Worm (Caenorhabditis elegans) whole organism, dauer: Measurements from ENCODE around the gene daf-2.

Experiments used
- unc-62 ChIP-seq: sonication (generic microtip); optimal IDR thresholded peaks from 2 replicates; lab custom pipeline; 2017; ENCODE audit warnings: missing biosample characterization, missing genetic modification reagents, missing genetic modification characterization

Gene daf-2

DNA sequence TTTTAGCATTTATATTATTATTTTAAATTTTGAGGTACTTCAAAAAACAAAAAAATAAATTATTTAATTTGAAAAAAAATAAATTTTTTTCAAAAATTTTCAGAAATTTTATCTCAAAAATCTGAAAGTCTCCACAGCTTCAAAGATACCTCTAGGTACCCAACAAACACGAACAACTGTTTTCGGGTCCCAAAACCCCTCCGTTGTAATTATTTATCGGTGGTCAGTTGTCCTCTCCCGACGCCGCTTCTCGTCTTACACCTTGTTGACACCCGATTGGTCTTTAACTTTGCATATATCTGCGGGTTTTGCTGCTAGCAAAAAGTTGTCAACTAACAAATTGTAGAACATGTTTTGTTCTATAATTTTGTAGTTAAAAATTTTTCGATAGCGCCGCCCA is 64.5 kb downstream of the daf-2 start:
- TF ChIP-seq unc-62 (GFP tag; lab: Kevin White, UChicago) = no peak

DNA sequence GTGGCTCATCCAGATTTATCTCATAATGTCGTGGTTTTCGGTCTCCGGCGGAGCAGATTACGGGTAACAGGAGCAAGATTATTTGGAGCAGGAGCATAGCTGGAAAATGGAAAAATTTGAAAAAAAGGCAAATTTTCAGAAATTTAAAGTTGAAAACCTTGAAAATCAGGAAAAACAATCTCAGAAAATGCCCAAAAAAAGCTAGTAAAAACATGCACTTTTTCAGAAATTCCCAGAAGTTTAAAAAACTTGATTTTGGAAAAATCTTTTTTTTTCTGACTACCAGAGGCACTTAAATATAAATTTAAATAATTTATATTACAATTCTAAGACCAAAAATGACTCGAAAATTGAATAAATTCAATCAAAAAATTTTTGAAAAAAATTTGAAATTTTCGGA is 65.0 kb downstream of the daf-2 start, which contains the start of gene Y55D5A.3:
Gene Y55D5A.3, minus strand, starts transcription at position 101 of the 400 bp plus-strand sequence.
- TF ChIP-seq unc-62 (GFP tag; lab: Kevin White, UChicago) = no peak

DNA sequence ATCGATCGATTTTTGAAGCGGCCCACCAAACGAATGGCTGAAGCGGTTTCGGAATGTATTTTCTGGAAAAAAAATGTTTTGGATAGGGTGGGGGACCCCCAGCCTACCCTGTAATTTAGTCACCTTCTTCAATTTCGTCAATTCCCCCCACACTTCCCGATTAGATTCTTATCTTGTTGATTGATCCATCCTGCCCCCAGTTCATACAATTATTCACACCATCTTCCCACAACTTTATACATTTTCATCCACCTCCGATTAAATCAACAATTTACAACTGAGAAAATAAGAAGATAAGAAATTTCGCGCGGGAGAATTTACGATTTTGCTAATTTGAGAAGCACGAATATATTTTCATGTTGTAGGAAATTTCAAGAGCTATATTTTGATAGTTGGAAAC is 67.7 kb downstream of the daf-2 start:
- no peak for TF ChIP-seq unc-62 (GFP tag; lab: Kevin White, UChicago)

DNA sequence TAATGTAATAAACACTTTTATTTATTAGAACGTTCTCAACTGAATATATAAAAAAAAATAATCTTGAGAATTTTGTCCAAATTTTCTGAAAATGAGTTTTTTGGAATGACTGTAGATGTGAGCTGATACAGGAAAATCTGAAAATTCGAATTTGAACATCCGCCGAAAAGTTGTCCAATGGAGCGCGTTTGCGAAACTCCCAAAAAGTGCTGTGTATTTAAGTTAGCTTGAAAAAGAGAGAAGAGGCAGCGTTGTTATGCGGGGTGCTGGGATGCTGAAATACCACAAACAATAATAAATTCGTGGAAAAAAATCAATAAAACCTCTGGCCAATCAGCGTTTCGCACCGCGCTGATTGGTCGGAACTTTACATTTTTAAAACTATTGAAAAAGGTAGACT is 70.4 kb downstream of the daf-2 start:
- TF ChIP-seq unc-62 (GFP tag; lab: Kevin White, UChicago) = no peak

DNA sequence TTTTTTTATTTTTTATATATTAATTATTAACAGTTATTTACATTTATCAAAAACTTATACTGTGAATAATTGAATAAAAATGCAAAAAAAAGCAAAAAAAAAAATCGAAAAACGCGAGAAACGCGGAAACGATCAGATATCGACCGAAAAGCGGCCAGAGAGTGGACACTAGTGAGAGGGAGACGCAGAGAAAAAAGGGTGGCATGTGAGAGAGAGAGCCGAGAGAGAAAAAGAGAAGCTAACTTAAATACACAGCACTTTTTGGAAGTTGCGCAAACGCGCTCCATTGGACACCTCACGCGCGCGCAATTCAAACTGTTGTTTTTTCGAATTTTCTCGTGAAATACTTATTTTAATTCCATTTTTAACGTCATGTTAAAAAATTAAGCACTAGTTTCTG is 74.2 kb downstream of the daf-2 start:
- no peak for TF ChIP-seq unc-62 (GFP tag; lab: Kevin White, UChicago)

DNA sequence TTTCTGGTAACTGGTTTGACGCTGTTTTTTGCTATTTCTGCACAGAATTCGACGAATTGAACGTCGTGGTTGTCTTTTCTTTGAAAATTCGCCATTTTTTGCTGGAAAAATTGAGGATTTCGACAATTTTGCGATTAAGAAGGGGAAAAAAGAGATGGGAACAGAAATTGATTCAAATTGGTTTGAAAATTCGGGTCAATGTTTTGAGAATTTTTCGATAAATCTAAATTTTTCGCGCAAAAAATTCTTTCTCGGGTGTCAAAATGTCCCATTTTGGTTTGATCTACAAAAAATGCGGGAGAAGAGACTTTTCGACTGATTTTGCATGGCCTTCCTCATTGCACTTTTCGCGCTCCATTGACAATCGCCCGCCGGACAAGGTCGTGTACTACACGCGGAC is 75.1 kb downstream of the daf-2 start, which contains the start of gene H05C05.2:
Gene H05C05.2, minus strand, starts transcription at position 101 of the 400 bp plus-strand sequence.
- TF ChIP-seq unc-62 (GFP tag; lab: Kevin White, UChicago) = no peak

DNA sequence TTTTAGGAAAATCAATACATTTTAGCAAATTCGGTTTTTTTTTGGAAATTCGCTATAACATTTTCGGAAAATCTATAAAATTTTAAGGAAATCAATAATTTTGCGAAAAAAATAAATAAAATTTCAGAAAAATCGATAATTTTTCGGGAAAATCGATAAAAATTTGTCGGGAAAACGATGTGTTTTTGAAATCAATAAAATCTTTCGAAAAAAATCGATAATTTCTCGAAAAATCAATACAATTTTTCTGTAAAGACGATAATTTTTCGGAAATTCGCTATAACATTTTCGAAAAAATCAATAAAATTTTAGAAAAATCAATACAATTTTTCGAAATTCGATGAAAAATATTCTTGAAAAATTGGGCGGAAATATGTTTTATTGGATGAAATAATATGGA is 78.8 kb downstream of the daf-2 start:
- no peak for TF ChIP-seq unc-62 (GFP tag; lab: Kevin White, UChicago)

DNA sequence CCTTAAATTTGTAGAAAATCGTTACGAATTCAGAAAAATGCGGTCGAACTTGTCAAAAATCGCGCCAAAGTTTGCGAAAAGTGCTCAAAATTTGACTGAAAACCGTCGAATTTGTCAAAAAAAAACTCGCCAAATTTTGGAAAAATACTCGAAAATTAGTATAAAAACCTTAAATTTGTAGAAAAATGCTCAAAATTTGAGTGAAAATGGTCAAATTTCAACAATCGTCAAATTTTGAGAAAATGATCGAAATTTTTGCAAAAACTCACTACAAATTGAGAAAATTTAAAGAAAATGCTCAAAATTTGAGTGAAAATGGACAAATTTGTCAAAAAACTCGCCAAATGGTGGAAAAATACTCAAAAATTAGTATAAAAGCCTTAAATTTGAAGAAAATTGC is 88.2 kb downstream of the daf-2 start:
- TF ChIP-seq unc-62 (GFP tag; lab: Kevin White, UChicago) = no peak

DNA sequence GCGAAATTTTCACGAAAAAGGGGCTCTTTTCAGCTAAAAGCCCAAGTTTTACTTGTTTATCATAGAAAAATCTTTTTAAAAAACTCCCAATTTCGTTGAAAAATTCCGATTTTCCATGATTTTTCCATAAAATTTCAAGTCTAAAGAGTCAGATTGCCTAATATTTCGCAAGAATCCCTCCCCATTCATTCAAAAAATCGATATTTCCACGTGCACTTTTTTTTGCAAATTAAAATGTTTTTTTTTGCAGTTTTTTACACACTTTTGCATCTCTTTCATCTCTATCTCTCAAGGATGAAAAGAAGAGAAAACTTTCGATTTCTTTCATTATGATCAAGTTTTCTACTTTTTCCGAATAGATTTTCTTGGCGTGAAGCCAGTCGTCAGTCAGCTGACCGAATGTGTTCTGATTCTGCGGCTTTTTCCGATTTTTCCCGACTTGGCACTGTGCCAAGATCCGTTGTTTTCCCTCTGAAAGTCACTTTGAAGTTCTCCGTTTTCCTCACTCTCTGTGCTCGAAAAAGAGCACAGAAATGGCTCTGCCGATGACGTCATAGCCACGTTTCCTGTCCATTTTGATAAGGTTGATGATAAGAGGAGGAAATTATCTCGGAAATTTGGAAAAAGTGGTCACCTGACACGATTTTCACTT is 92.2 kb downstream of the daf-2 start:
- TF ChIP-seq unc-62 (GFP tag; lab: Kevin White, UChicago) = no peak

DNA sequence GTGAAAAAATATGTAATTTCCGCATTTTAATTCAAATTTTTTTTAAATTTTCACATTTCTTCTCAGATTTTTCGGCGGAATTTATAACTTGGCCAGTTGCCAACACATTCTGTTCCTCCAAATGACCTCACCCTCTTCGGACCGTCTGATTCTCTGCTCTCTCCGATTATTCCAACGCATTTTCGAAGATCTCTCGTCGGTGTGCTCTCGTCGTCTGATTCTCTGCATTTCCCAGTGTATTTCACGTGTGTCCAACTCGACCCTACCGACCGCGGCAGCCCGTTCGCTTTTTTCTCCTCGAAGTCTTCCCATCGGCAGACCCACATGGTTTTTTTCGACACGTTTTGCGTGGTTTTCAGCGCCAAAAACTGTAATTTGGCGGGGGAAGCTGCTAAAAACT is 93.4 kb downstream of the daf-2 start:
- TF ChIP-seq unc-62 (GFP tag; lab: Kevin White, UChicago) = no peak

DNA sequence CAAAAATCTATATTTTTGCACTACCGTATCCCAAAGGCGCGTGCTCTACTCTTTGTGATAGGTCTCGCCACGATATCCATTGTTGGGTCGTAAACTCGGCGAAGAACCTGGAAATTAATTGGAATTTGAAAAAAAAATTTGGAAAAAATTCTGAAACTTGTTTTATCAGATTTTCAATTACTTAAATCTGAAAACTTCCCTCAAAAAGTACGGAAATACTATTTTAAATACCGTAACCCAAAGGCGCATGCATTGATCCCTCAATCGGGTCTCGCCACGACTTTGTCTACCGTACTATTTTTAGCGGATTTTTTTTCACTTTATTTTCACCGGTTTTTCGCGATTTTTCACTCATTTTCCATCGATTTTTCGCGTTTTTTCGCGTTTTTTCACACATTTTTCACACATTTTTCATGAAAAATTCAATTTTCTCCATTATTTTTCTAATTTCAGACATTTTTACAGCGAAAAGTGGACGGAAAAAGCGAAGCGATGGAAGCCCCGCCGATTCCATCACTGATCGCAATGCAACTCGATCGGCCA is 93.9 kb downstream of the daf-2 start, which contains the start of gene H05C05.1:
Gene H05C05.1, plus strand, starts transcription at position 493 of the 543 bp plus-strand sequence.
- no peak for TF ChIP-seq unc-62 (GFP tag; lab: Kevin White, UChicago)

DNA sequence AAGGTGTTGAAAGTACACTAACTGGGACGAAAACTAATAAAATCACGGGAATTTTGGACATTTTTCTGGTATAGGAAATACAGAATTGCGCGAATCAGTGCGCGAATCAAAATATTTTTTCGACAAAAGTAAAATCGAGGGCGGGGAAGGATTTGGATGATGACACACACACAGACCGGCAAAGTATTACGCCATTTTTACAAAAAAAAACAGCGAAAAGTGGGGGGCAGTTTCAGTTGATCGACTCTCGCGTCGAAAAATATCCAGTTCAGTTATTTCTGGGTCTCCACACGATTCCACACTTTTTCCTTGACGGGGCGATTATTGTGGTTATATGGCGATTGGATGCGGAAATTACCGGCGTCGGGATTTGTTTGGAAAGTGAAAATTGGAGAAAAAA is 94.5 kb downstream of the daf-2 start, which contains the start of gene H05C05.4:
Gene H05C05.4, minus strand, starts transcription at position 101 of the 400 bp plus-strand sequence.
- no peak for TF ChIP-seq unc-62 (GFP tag; lab: Kevin White, UChicago)
